Worm (Caenorhabditis elegans) whole organism, L4/young adult: Measurements from ENCODE around the gene C56E10.3.

Source experiments
- W03F9.2 ChIP-seq: fragments of 150-350 bp; optimal IDR thresholded peaks from 2 replicates; lab custom pipeline; 2014; ENCODE audit warnings: missing biosample characterization, missing genetic modification characterization
- dao-5 ChIP-seq: sonication (generic microtip); optimal IDR thresholded peaks from 2 replicates; lab custom pipeline; 2016; ENCODE audit warnings: missing genotype, missing genetic modification characterization, moderate library complexity, missing compliant biosample characterization
- him-1 ChIP-seq: sonication (generic microtip); optimal IDR thresholded peaks from 2 replicates; lab custom pipeline; 2016; ENCODE audit warnings: missing genotype, missing genetic modification reagents, missing genetic modification characterization, missing compliant biosample characterization

The C56E10.3 gene

ce11 chrX:6644971-6645704, at the start of gene C56E10.3:
TSS of gene C56E10.3 (plus strand) at chrX:6645654.
- TF ChIP-seq dao-5 (no peak), him-1 (tag; lab: Kevin White, UChicago) (no peak), W03F9.2 (tag; lab: Kevin White, UChicago) (no peak)

DNA sequence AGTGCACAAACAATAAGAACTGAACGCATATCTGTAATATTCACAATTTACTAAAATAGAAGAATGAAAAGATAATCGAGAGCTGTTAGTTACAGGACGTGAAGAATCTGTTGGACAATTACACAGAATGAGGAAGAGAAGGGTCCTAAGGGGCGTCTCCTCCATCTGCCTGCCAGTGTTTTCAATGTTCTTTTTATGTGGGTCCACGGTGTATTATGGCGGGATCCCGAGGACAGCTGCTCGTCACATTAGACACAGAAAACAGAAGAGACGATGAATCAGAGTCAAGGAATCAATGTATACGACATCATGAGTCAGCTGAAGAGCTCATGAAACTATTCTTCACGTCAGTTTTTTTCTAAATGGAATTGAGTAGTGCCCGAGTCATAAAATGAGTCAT, 48.4 kb upstream of the C56E10.3 start, which contains the start of gene ttr-6:
Gene ttr-6, minus strand, starts transcription at position 33 of the 400 bp plus-strand sequence.
- TF ChIP-seq W03F9.2 (tag; lab: Kevin White, UChicago) (no peak), him-1 (tag; lab: Kevin White, UChicago) (no peak), dao-5 (no peak)

ce11 chrX:6598732-6599131, 46.7 kb upstream of the C56E10.3 start, which contains the start of gene hic-1:
TSS of gene hic-1 (minus strand) at chrX:6598832.
- TF ChIP-seq dao-5 (no peak), W03F9.2 (tag; lab: Kevin White, UChicago) (no peak), him-1 (tag; lab: Kevin White, UChicago) (no peak)

ce11 chrX:6601967-6602366, 43.5 kb upstream of the C56E10.3 start:
- TF ChIP-seq dao-5: no peak
- TF ChIP-seq him-1 (tag; lab: Kevin White, UChicago): no peak
- no peak for TF ChIP-seq W03F9.2 (tag; lab: Kevin White, UChicago)

- TF ChIP-seq W03F9.2 (tag; lab: Kevin White, UChicago): no peak
- no peak for TF ChIP-seq him-1 (tag; lab: Kevin White, UChicago)
- no peak for TF ChIP-seq dao-5
These were observed 42.4 kb upstream of the C56E10.3 start, which contains the start of gene F23G4.1 for ce11 chrX:6603098-6603497. TSS of gene F23G4.1 (minus strand) at chrX:6603198.

ce11 chrX:6606991-6607390, 38.5 kb upstream of the C56E10.3 start, which contains the start of gene cpr-6:
TSS of gene cpr-6 (plus strand) at chrX:6607207.
- TF ChIP-seq him-1 (tag; lab: Kevin White, UChicago) (no peak), W03F9.2 (tag; lab: Kevin White, UChicago) (no peak), dao-5 (no peak)

DNA sequence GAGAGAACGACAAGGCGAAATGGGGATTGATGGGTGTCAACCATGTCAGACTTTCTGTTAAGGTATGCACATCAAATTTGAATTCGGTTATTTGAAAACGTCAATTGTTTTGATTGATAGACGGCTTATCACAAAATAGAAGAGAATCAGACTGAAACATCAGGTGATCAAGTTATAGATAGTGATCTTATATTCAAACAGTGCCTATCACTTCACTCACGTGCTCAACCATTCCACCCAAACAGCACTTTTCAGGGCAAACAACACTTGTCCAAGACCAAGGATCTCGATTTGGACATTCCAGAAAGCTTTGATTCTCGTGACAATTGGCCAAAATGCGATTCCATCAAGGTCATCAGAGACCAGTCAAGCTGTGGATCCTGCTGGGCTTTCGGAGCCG, 37.9 kb upstream of the C56E10.3 start:
- TF ChIP-seq dao-5 (no peak), him-1 (tag; lab: Kevin White, UChicago) (no peak), W03F9.2 (tag; lab: Kevin White, UChicago) (no peak)

ce11 chrX:6609251-6609650, 36.2 kb upstream of the C56E10.3 start:
- no peak for TF ChIP-seq him-1 (tag; lab: Kevin White, UChicago)
- TF ChIP-seq W03F9.2 (tag; lab: Kevin White, UChicago): no peak
- TF ChIP-seq dao-5: no peak

DNA sequence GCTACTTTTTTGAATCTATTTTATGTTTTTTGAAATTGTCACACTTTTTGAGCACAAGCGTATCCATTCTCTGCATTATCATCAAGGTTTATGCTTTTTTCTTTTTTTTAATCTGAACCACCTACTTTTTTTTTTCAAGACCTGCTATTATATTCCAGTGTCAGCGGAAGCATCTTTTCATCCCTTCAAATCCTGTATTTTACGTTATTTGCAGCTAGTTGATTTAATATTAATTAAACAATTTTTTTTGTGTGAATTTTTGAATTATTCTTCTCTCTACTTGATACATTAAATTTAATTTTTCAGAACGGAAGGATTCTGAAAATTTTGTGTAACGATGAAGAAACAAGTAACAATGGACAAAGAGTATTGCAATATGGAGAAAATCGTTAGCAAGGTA, 35.7 kb upstream of the C56E10.3 start, which contains the start of gene C25B8.8:
Gene C25B8.8, plus strand, starts transcription at position 301 of the 400 bp plus-strand sequence.
- no peak for TF ChIP-seq W03F9.2 (tag; lab: Kevin White, UChicago)
- no peak for TF ChIP-seq him-1 (tag; lab: Kevin White, UChicago)
- TF ChIP-seq dao-5: no peak

DNA sequence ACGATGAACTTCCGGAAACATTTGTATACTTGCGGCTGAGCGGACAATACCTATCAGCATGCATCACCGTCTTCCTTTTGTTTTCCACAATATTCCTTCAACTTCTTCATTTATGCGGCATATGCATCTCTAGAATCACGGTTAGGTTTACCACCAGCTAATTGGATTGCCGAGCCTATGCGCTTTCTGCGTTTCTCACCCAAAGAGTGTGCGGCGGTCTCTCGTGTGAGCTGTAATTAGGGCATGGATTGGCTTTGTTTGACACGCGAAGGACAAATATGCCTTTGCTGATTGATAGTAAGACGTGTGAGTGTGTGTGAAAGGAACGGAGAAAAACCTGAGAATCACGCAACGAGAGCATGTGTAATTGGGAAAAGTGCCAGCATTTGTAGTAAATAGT, 31.9 kb upstream of the C56E10.3 start:
- TF ChIP-seq W03F9.2 (tag; lab: Kevin White, UChicago) (no peak), dao-5 (no peak), him-1 (tag; lab: Kevin White, UChicago) (no peak)

DNA sequence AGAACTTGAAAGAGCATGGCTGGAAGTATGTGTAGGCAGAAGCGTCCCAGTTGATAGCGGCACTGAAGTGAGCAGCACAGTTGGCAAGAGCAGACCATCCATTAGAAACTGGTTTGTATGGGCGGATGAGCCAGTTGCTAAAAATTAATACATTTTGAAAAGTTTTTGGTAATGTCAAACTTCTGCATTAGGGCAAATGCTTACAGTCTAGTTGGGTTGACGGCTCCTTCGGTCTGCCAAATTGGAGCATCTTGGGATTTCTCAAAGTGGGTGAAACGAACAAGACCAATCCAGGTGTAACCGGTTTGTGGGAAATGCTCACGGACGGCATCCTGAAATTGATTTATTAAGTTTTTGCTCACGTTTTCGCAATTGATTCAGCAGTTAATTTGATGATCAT, 27.8 kb upstream of the C56E10.3 start:
- no peak for TF ChIP-seq W03F9.2 (tag; lab: Kevin White, UChicago)
- no peak for TF ChIP-seq him-1 (tag; lab: Kevin White, UChicago)
- no peak for TF ChIP-seq dao-5

- TF ChIP-seq W03F9.2 (tag; lab: Kevin White, UChicago): no peak
- no peak for TF ChIP-seq dao-5
- TF ChIP-seq him-1 (tag; lab: Kevin White, UChicago): no peak
These were observed 26.7 kb upstream of the C56E10.3 start, which contains the start of gene kqt-1 for ce11 chrX:6618712-6619111. TSS of gene kqt-1 (plus strand) at chrX:6619012.

DNA sequence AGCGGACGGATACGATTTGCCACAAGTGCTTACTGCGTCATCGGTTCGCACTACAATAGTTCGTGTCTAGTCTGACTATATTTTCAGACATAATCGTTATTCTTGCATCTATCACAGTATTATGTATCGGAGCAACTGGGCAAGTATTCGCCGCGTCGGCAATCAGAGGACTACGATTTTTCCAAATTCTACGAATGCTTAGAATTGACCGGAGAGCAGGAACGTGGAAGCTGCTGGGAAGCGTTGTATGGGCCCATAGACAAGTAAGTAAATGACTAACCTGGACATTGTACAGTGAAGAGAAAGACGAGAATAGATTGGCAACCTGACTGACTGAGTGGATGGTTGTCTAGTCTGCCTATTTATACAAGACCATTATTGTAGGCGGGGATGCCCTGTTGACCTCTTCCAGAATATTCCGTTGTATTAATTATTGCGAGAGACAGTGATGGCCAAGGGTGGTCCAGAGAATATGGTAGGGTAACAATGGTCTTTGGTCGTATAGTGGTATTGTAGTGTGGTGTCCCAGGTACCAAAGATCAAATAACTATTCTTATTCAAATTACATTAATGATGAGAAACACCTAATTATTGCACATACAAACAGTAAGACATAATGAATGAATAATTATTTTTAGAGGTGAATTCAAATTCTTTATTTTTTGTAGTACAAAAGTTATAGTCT, 22.8 kb upstream of the C56E10.3 start, which contains the start of gene clec-266:
Gene clec-266, minus strand, starts transcription at position 364 of the 685 bp plus-strand sequence.
- TF ChIP-seq dao-5 (no peak), him-1 (tag; lab: Kevin White, UChicago) (no peak), W03F9.2 (tag; lab: Kevin White, UChicago) (no peak)

ce11 chrX:6625275-6625674, 20.2 kb upstream of the C56E10.3 start:
- TF ChIP-seq dao-5 (no peak), W03F9.2 (tag; lab: Kevin White, UChicago) (no peak), him-1 (tag; lab: Kevin White, UChicago) (no peak)
